Worm (Caenorhabditis elegans) whole organism, early embryonic: Measurements from ENCODE around the gene copd-1.

Experiments used
- B0310.2 ChIP-seq: sonication (generic microtip); optimal IDR thresholded peaks from 2 replicates; lab custom pipeline; 2016; ENCODE audit warnings: mild to moderate bottlenecking, missing genetic modification characterization, missing compliant biosample characterization
- F13C5.2 ChIP-seq: sonication (generic microtip); optimal IDR thresholded peaks from 2 replicates; lab custom pipeline; 2017; ENCODE audit warnings: mild to moderate bottlenecking, missing genetic modification characterization, inconsistent platforms, missing compliant biosample characterization
- aly-1 ChIP-seq: sonication (generic microtip); optimal IDR thresholded peaks from 2 replicates; lab custom pipeline; 2016; ENCODE audit warnings: missing genetic modification characterization, missing compliant biosample characterization
- ama-1 ChIP-seq: fragments of 150-350 bp; optimal IDR thresholded peaks from 2 replicates; lab custom pipeline; 2014
- ceh-13 ChIP-seq: fragments of 200-800 bp; sonication (Bioruptor generic); optimal IDR thresholded peaks from 2 replicates; lab custom pipeline; 2018; ENCODE audit warnings: mild to moderate bottlenecking, missing genetic modification characterization, missing compliant biosample characterization
- ceh-36 ChIP-seq: sonication (generic microtip); optimal IDR thresholded peaks from 2 replicates; lab custom pipeline; 2016; ENCODE audit warnings: missing genetic modification characterization, inconsistent platforms, missing compliant biosample characterization
- ets-7 ChIP-seq: sonication (generic microtip); optimal IDR thresholded peaks from 2 replicates; lab custom pipeline; 2016; ENCODE audit warnings: missing genotype, missing genetic modification characterization, missing compliant biosample characterization
- flt-1 ChIP-seq: fragments of 200-800 bp; sonication (Bioruptor generic); IDR thresholded peaks from 2 replicates; pipeline ENCODE4 v1.3.6; 2022; ENCODE audit warnings: missing genetic modification characterization, missing compliant biosample characterization
- hmbx-1 ChIP-seq: sonication (generic microtip); optimal IDR thresholded peaks from 2 replicates; lab custom pipeline; 2016; ENCODE audit warnings: mild to moderate bottlenecking, missing genetic modification characterization, missing compliant biosample characterization
- hmg-4 ChIP-seq: fragments of 200-800 bp; sonication (Bioruptor generic); optimal IDR thresholded peaks from 2 replicates; lab custom pipeline; 2018; ENCODE audit warnings: mild to moderate bottlenecking, missing genetic modification characterization, missing compliant biosample characterization
- hnd-1 ChIP-seq: sonication (generic microtip); optimal IDR thresholded peaks from 2 replicates; lab custom pipeline; 2016; ENCODE audit warnings: missing genetic modification characterization, missing compliant biosample characterization
- pes-1 ChIP-seq: fragments of 200-800 bp; sonication (Bioruptor generic); IDR thresholded peaks from 2 replicates; pipeline ENCODE4 v1.3.6; 2022; ENCODE audit warnings: missing genetic modification reagents, missing genetic modification characterization, missing compliant biosample characterization
- scrt-1 ChIP-seq: fragments of 200-800 bp; sonication (Bioruptor generic); IDR thresholded peaks from 2 replicates; pipeline ENCODE4 v1.3.6; 2022; ENCODE audit warnings: missing genetic modification characterization, missing compliant biosample characterization
- sea-1 ChIP-seq: fragments of 200-800 bp; sonication (Bioruptor generic); conservative IDR thresholded peaks from 2 replicates; pipeline ENCODE4 v1.3.6; 2022; ENCODE audit warnings: missing genetic modification characterization, missing compliant biosample characterization
- tbx-11 ChIP-seq: fragments of 200-800 bp; sonication (Bioruptor generic); IDR thresholded peaks from 2 replicates; pipeline ENCODE4 v1.3.6; 2022; ENCODE audit warnings: missing genetic modification characterization, missing compliant biosample characterization
- tbx-37 ChIP-seq: fragments of 200-800 bp; sonication (Bioruptor generic); conservative IDR thresholded peaks from 2 replicates; pipeline ENCODE4 v1.3.6; 2022; ENCODE audit warnings: missing genetic modification reagents, missing genetic modification characterization, missing compliant biosample characterization
- tra-4 ChIP-seq: sonication (generic microtip); optimal IDR thresholded peaks from 2 replicates; lab custom pipeline; 2017; ENCODE audit warnings: missing genetic modification characterization, missing compliant biosample characterization

The copd-1 gene

DNA sequence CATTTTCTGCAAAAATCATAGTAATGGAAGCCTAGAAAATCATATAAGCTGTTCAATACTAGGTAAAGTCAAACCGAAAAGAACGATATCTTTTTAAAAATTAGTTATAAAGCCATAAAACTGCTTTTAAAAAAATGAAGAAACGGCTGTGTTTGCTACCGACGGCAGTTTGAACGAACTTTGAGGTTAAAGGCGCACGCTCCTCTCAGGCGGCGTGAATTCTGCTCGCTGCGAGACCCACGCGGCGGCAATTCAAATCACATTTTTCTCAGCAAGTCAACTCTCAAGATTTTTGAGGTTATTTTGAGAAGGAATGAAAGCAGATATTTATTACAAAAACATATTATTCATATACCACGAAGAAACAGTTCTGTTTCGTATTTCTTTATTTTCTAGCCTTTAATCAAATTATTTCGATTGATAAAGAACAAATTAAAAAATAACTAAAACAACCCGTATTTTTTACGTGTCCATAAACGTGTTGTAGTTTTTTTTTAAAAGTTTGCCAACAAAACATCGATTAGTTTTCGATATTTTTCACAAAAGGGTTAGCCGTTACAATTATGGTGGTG, 16.6 kb downstream of the copd-1 start, which contains the start of the genes mdh-2 and F20H11.4:
Gene mdh-2, minus strand, starts transcription at position 6 of the 572 bp plus-strand sequence.
Gene F20H11.4, plus strand, starts transcription at position 522 of the 572 bp plus-strand sequence.
- TF ChIP-seq aly-1: no peak
- TF ChIP-seq tbx-37: no peak
- no peak for TF ChIP-seq hmg-4 (GFP tag; lab: Kevin White, UChicago)
- no peak for TF ChIP-seq ama-1 (lab: Kevin White, UChicago)
- TF ChIP-seq hmbx-1 (tag; lab: Kevin White, UChicago): no peak
- TF ChIP-seq scrt-1 (GFP tag; lab: Robert Waterston, UW): no peak
- TF ChIP-seq pes-1 (GFP tag; lab: Robert Waterston, UW): no peak
- no peak for TF ChIP-seq B0310.2 (tag; lab: Kevin White, UChicago)
- TF ChIP-seq ceh-13 (GFP tag; lab: Kevin White, UChicago): no peak

- TF ChIP-seq tbx-11 (GFP tag; lab: Robert Waterston, UW) (no peak), hmg-4 (GFP tag; lab: Kevin White, UChicago) (no peak), ama-1 (lab: Kevin White, UChicago) (no peak), flt-1 (GFP tag; lab: Robert Waterston, UW) (no peak), tra-4 (no peak), tbx-37 (no peak)
Measured at ce11 chrIII:6607646-6608045, 17.1 kb downstream of the copd-1 start.

DNA sequence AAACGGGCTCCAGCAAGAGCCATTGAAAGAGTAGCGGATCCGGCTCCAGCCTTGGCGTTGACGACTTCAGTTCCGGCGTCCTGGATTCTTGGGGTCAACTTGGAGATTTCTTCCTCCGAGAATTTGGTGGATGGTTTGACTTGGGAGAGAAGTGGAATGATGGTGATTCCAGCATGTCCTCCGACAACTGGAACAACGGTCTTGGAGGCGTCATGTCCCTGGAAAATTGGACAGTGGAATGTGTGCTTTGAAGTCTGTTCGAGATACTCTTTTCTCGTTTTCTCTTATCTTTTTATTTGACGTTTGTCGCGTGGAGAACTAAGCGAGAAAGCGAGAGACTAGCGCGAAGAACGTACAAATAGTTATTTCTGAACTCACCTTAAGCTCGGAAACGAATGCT, 17.7 kb downstream of the copd-1 start:
- TF ChIP-seq tbx-11 (GFP tag; lab: Robert Waterston, UW): no peak
- no peak for TF ChIP-seq F13C5.2 (tag; lab: Kevin White, UChicago)

DNA sequence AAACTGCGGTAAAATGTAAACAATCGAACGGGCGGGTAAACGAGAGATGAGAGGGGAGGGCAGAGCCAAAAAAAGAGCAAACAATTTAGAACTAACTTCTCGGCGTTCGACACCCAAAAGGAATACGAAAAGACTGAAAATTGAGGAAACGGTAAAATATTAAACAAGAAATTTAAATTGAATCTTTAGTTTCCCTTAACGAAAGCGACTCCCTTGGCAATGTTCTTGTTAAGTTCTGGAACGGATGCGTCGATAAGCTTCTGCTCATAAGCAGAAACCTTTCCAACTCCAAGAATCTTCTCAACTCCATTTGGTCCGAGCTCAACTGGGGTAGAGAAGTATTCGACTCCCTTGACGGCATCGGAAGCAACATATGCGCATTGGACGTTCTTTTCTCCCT, 18.1 kb downstream of the copd-1 start:
- TF ChIP-seq ama-1 (lab: Kevin White, UChicago): no peak
- TF ChIP-seq tbx-11 (GFP tag; lab: Robert Waterston, UW): no peak
- TF ChIP-seq tbx-37: no peak
- TF ChIP-seq aly-1: no peak
- no peak for TF ChIP-seq hnd-1 (tag; lab: Kevin White, UChicago)
- TF ChIP-seq ceh-13 (GFP tag; lab: Kevin White, UChicago): no peak

DNA sequence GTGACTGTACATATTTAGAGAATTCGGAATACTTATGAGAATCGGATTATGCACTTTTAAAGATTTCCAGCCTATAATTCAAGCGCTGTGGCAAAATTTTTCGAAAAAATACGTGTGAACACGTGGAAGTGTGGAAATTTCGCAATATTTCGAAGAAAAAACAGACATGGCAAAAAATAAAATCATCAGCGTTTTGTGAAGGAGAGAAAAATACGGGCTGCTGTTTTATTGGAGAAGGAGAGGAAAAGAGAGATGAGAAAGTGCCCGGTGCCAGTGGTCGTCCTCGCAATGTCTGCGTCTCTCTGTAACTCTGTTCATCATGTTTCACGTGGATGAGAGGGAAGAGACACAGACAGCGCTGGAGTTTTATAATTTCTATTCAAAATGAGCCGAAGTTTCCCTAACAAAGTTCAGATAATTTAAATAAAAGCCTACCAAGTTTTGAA, 18.7 kb downstream of the copd-1 start:
- no peak for TF ChIP-seq tbx-11 (GFP tag; lab: Robert Waterston, UW)
- no peak for TF ChIP-seq ceh-36 (tag; lab: Kevin White, UChicago)
- TF ChIP-seq F13C5.2 (tag; lab: Kevin White, UChicago): peak; percentile 34

DNA sequence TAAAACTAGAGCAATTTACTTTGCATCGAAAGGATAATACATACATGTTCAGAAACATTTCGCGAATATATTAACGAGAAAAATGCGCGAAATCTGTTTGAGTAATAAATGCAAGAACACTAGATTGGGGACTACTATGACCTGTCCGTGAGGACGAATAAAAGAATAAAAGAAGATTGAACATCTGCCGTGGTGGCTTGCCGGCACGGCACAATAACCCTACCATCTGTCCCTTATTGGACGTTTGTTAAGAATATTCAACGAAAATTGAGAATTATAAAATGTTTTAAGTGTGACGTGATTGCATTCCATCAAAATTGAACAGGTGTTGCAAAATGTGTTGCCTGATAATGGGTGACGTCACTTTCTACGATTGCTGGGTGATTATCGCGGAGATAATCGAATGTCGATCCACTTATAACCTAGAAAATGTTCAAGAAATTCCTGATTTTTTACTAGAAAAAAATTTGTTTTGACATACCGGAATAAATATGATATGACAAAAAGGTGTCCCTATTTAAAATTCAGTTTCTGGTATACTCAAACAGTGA, 19.3 kb downstream of the copd-1 start:
- no peak for TF ChIP-seq scrt-1 (GFP tag; lab: Robert Waterston, UW)
- TF ChIP-seq tra-4: no peak
- no peak for TF ChIP-seq ceh-13 (GFP tag; lab: Kevin White, UChicago)
- no peak for TF ChIP-seq pes-1 (GFP tag; lab: Robert Waterston, UW)
- no peak for TF ChIP-seq ama-1 (lab: Kevin White, UChicago)
- no peak for TF ChIP-seq tbx-37
- TF ChIP-seq hmg-4 (GFP tag; lab: Kevin White, UChicago): no peak
- no peak for TF ChIP-seq hmbx-1 (tag; lab: Kevin White, UChicago)
- no peak for TF ChIP-seq F13C5.2 (tag; lab: Kevin White, UChicago)
- no peak for TF ChIP-seq ceh-36 (tag; lab: Kevin White, UChicago)
- no peak for TF ChIP-seq flt-1 (GFP tag; lab: Robert Waterston, UW)
- TF ChIP-seq aly-1: no peak
- no peak for TF ChIP-seq hnd-1 (tag; lab: Kevin White, UChicago)
- TF ChIP-seq ets-7 (tag; lab: Kevin White, UChicago): no peak
- TF ChIP-seq B0310.2 (tag; lab: Kevin White, UChicago): no peak
- no peak for TF ChIP-seq tbx-11 (GFP tag; lab: Robert Waterston, UW)
- no peak for TF ChIP-seq sea-1 (GFP tag; lab: Robert Waterston, UW)

DNA sequence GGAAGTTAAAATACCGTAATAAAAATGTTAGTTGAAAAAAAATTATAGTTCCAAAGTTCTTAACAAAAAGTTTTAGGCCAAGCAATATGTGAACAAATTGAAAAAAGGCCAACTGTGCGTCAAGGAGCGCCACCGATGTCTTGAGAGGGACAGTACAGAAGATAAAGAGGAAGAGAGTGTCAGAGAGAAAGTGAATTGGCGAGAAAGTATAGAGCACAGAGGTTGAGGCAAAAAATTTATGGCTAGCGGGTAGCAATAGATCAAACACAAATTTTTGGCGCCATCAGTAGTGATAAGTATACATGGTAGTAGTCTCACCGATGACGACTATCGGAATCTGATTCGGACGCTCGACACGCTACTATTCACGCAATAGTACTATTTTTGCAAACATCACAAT, 20.5 kb downstream of the copd-1 start:
- TF ChIP-seq pes-1 (GFP tag; lab: Robert Waterston, UW) (no peak), hnd-1 (tag; lab: Kevin White, UChicago) (no peak), hmbx-1 (tag; lab: Kevin White, UChicago) (no peak), hmg-4 (GFP tag; lab: Kevin White, UChicago) (no peak), tbx-11 (GFP tag; lab: Robert Waterston, UW) (no peak), flt-1 (GFP tag; lab: Robert Waterston, UW) (no peak), sea-1 (GFP tag; lab: Robert Waterston, UW) (no peak), B0310.2 (tag; lab: Kevin White, UChicago) (no peak), F13C5.2 (tag; lab: Kevin White, UChicago) (no peak), scrt-1 (GFP tag; lab: Robert Waterston, UW) (no peak), aly-1 (no peak), ets-7 (tag; lab: Kevin White, UChicago) (no peak), ceh-36 (tag; lab: Kevin White, UChicago) (no peak), tbx-37 (no peak), ama-1 (lab: Kevin White, UChicago) (no peak)

DNA sequence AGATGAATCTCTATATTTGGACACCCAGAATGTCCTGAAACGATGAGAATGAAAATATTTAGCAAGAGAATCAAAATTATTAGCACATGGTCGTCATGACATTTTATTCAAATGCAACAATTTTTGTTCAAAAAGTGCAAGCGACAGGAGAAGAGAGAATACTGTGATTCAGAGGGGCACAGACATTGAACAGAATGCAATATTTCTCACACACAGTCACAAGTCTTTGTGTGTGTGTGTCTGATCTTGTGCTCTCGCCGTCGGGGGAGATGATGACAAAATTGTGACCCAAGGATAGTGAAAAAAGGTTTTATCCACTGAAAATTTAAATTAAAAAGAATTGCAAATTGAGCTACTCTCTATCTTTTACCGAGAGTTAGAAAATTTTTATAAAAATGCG, 21.6 kb downstream of the copd-1 start:
- TF ChIP-seq scrt-1 (GFP tag; lab: Robert Waterston, UW) (no peak), hmbx-1 (tag; lab: Kevin White, UChicago) (no peak), F13C5.2 (tag; lab: Kevin White, UChicago) (no peak), sea-1 (GFP tag; lab: Robert Waterston, UW) (no peak), ceh-13 (GFP tag; lab: Kevin White, UChicago) (no peak), tbx-11 (GFP tag; lab: Robert Waterston, UW) (no peak), flt-1 (GFP tag; lab: Robert Waterston, UW) (no peak), ceh-36 (tag; lab: Kevin White, UChicago) (no peak), tra-4 (no peak), ama-1 (lab: Kevin White, UChicago) (no peak), aly-1 (no peak), ets-7 (tag; lab: Kevin White, UChicago) (no peak), pes-1 (GFP tag; lab: Robert Waterston, UW) (no peak), tbx-37 (no peak), hnd-1 (tag; lab: Kevin White, UChicago) (no peak)
